Worm (Caenorhabditis elegans) whole organism, midembryonic: ENCODE data around the gene mob-4.

Experiments
- T22C8.4 ChIP-seq: fragments of 200-800 bp; sonication (Bioruptor generic); IDR thresholded peaks from 2 replicates; pipeline ENCODE4 v1.3.6; 2022; ENCODE audit warnings: missing genetic modification characterization, missing compliant biosample characterization
- cog-1 ChIP-seq: sonication (generic microtip); optimal IDR thresholded peaks from 2 replicates; lab custom pipeline; 2016; ENCODE audit warnings: missing genetic modification characterization, missing compliant biosample characterization
- flt-1 ChIP-seq: fragments of 200-800 bp; sonication (Bioruptor generic); IDR thresholded peaks from 2 replicates; pipeline ENCODE4 v1.3.6; 2022; ENCODE audit warnings: missing genetic modification characterization, missing compliant biosample characterization
- klf-2 ChIP-seq: fragments of 200-800 bp; sonication (Bioruptor generic); conservative IDR thresholded peaks from 2 replicates; pipeline ENCODE4 v1.3.6; 2022; ENCODE audit warnings: missing genetic modification reagents, missing genetic modification characterization, missing compliant biosample characterization
- med-1 ChIP-seq: sonication (generic microtip); optimal IDR thresholded peaks from 2 replicates; lab custom pipeline; 2017; ENCODE audit warnings: missing genetic modification characterization, mild to moderate bottlenecking, missing compliant biosample characterization, antibody characterized with exemption, missing genetic modification reagents; ENCODE audit not compliant: insufficient read depth
- ref-1 ChIP-seq: fragments of 200-800 bp; sonication (Bioruptor generic); conservative IDR thresholded peaks from 2 replicates; pipeline ENCODE4 v1.3.6; 2022; ENCODE audit warnings: missing genetic modification reagents, missing genetic modification characterization, missing compliant biosample characterization
- tab-1 ChIP-seq: fragments of 200-800 bp; sonication (Bioruptor generic); IDR thresholded peaks from 2 replicates; pipeline ENCODE4 v1.3.6; 2022; ENCODE audit warnings: missing genetic modification characterization, missing compliant biosample characterization
- ztf-23 ChIP-seq: fragments of 200-800 bp; sonication (Bioruptor generic); IDR thresholded peaks from 2 replicates; pipeline ENCODE4 v1.3.6; 2022; ENCODE audit warnings: missing genetic modification reagents, missing genetic modification characterization, missing compliant biosample characterization
- ztf-29 ChIP-seq: fragments of 200-800 bp; sonication (Bioruptor generic); IDR thresholded peaks from 2 replicates; pipeline ENCODE4 v1.3.6; 2022; ENCODE audit warnings: missing genetic modification reagents, missing genetic modification characterization, missing compliant biosample characterization

- no peak for TF ChIP-seq cog-1
- no peak for TF ChIP-seq med-1 (GFP tag; lab: Kevin White, UChicago)
- TF ChIP-seq tab-1 (GFP tag; lab: Robert Waterston, UW) = no peak
- no peak for TF ChIP-seq flt-1 (GFP tag; lab: Robert Waterston, UW)
- TF ChIP-seq T22C8.4 (GFP tag; lab: Robert Waterston, UW) = no peak
- no peak for TF ChIP-seq ztf-23 (GFP tag; lab: Robert Waterston, UW)
- no peak for TF ChIP-seq ref-1 (GFP tag; lab: Robert Waterston, UW)
- TF ChIP-seq klf-2 (GFP tag; lab: Robert Waterston, UW) = no peak
- TF ChIP-seq ztf-29 (GFP tag; lab: Robert Waterston, UW) = no peak
Measured at ce11 chrIII:8237827-8238226, 12.9 kb downstream of the mob-4 start, which contains the start of gene tsp-2.
